Worm (Caenorhabditis elegans) whole organism, young adult: ENCODE measurements around the gene T20B3.14.

Source experiments
- B0019.2 ChIP-seq: fragments of 200-800 bp; sonication (Bioruptor generic); conservative IDR thresholded peaks from 2 replicates; pipeline ENCODE4 v1.3.6; 2022; ENCODE audit warnings: missing genetic modification reagents, missing genetic modification characterization, missing compliant biosample characterization
- B0336.3 ChIP-seq: fragments of 200-800 bp; sonication (Bioruptor generic); IDR thresholded peaks from 2 replicates; pipeline ENCODE4 v1.3.6; 2022; ENCODE audit warnings: missing genetic modification characterization, missing compliant biosample characterization
- C17E4.6 ChIP-seq: fragments of 200-800 bp; sonication (Bioruptor generic); IDR thresholded peaks from 2 replicates; pipeline ENCODE4 v1.3.6; 2022; ENCODE audit warnings: missing genetic modification reagents, missing genetic modification characterization, missing compliant biosample characterization
- D2030.7 ChIP-seq: fragments of 200-800 bp; sonication (Bioruptor generic); IDR thresholded peaks from 2 replicates; pipeline ENCODE4 v1.3.6; 2022; ENCODE audit warnings: missing genetic modification reagents, missing genetic modification characterization, missing compliant biosample characterization
- K11D2.4 ChIP-seq: fragments of 200-800 bp; sonication (Bioruptor generic); IDR thresholded peaks from 2 replicates; pipeline ENCODE4 v1.3.6; 2022; ENCODE audit warnings: missing genetic modification reagents, missing genetic modification characterization, missing compliant biosample characterization
- ama-1 ChIP-seq, 3 experiments: fragments of 150-350 bp in 1 of 3; sonication (generic microtip) in 2 of 3; optimal IDR thresholded peaks; 2 replicates each; lab custom pipeline; 2014 to 2018; ENCODE audit warnings: missing biosample characterization in 2 of 3, missing genetic modification characterization in 2 of 3, missing genetic modification reagents in 2 of 3
- aptf-2 ChIP-seq: fragments of 200-800 bp; sonication (Bioruptor generic); conservative IDR thresholded peaks from 2 replicates; pipeline ENCODE4 v1.3.6; 2022; ENCODE audit warnings: missing genetic modification reagents, missing genetic modification characterization, missing compliant biosample characterization
- aptf-3 ChIP-seq: fragments of 200-800 bp; sonication (Bioruptor generic); IDR thresholded peaks from 2 replicates; pipeline ENCODE4 v1.3.6; 2022; ENCODE audit warnings: missing genetic modification characterization, missing compliant biosample characterization
- attf-5 ChIP-seq: fragments of 200-800 bp; sonication (Bioruptor generic); optimal IDR thresholded peaks from 2 replicates; lab custom pipeline; 2018; ENCODE audit warnings: mild to moderate bottlenecking, missing genetic modification characterization, missing compliant biosample characterization
- bed-2 ChIP-seq: fragments of 200-800 bp; sonication (Bioruptor generic); IDR thresholded peaks from 2 replicates; pipeline ENCODE4 v1.3.6; 2022; ENCODE audit warnings: missing genetic modification reagents, missing genetic modification characterization, missing compliant biosample characterization
- cebp-1 ChIP-seq, 2 experiments: fragments of 200-800 bp in 1 of 2; sonication (Bioruptor generic) in 1 of 2; sonication (generic microtip) in 1 of 2; IDR thresholded peaks in 1 of 2; optimal IDR thresholded peaks in 1 of 2; 2 replicates each; pipeline versions ENCODE4 v1.3.6 to Lab custom; 2017 to 2022; ENCODE audit warnings: missing compliant biosample characterization in 2 of 2, missing genetic modification characterization in 2 of 2, mild to moderate bottlenecking in 1 of 2, missing genetic modification reagents in 1 of 2, moderate library complexity in 1 of 2
- ceh-79 ChIP-seq: sonication (generic microtip); optimal IDR thresholded peaks from 2 replicates; lab custom pipeline; 2017; ENCODE audit warnings: mild to moderate bottlenecking, missing genetic modification characterization, missing compliant biosample characterization
- dpff-1 ChIP-seq: sonication (generic microtip); optimal IDR thresholded peaks from 2 replicates; lab custom pipeline; 2017; ENCODE audit warnings: mild to moderate bottlenecking, missing genetic modification characterization, missing compliant biosample characterization
- egrh-3 ChIP-seq: fragments of 200-800 bp; sonication (Bioruptor generic); IDR thresholded peaks from 2 replicates; pipeline ENCODE4 v1.3.6; 2022; ENCODE audit warnings: missing genetic modification reagents, missing genetic modification characterization, missing compliant biosample characterization
- hlh-12 ChIP-seq: sonication (generic microtip); optimal IDR thresholded peaks from 2 replicates; lab custom pipeline; 2016; ENCODE audit warnings: missing genetic modification characterization, missing compliant biosample characterization
- lin-35 ChIP-seq, 3 experiments: fragments of 150-350 bp in 2 of 3; sonication (generic microtip) in 1 of 3; optimal IDR thresholded peaks; 2 replicates each; lab custom pipeline; 2014 to 2018; ENCODE audit warnings: missing biosample characterization in 3 of 3, missing genetic modification characterization in 3 of 3, missing genetic modification reagents in 3 of 3
- lsl-1 ChIP-seq: fragments of 200-800 bp; sonication (Bioruptor generic); optimal IDR thresholded peaks from 2 replicates; lab custom pipeline; 2018; ENCODE audit warnings: mild to moderate bottlenecking, missing genetic modification characterization, moderate library complexity, missing compliant biosample characterization
- lsy-27 ChIP-seq: sonication (generic microtip); optimal IDR thresholded peaks from 2 replicates; lab custom pipeline; 2017; ENCODE audit warnings: missing genetic modification characterization, mild to moderate bottlenecking, missing compliant biosample characterization, antibody characterized with exemption, missing genotype, borderline replicate concordance; ENCODE audit not compliant: insufficient read depth
- mcd-1 ChIP-seq: fragments of 200-800 bp; sonication (Bioruptor generic); IDR thresholded peaks from 2 replicates; pipeline ENCODE4 v1.3.6; 2022; ENCODE audit warnings: missing genetic modification reagents, missing genetic modification characterization, missing compliant biosample characterization
- mel-28 ChIP-seq: sonication (generic microtip); optimal IDR thresholded peaks from 2 replicates; lab custom pipeline; 2016; ENCODE audit warnings: borderline replicate concordance, mild to moderate bottlenecking, missing genetic modification characterization, missing compliant biosample characterization
- nfya-1 ChIP-seq: sonication (generic microtip); optimal IDR thresholded peaks from 2 replicates; lab custom pipeline; 2017; ENCODE audit warnings: antibody characterized with exemption, missing compliant biosample characterization, missing genetic modification characterization, borderline replicate concordance; ENCODE audit not compliant: insufficient read depth
- nhr-27 ChIP-seq: fragments of 200-800 bp; sonication (Bioruptor generic); optimal IDR thresholded peaks from 2 replicates; lab custom pipeline; 2018; ENCODE audit warnings: mild to moderate bottlenecking, missing genetic modification characterization, moderate library complexity, missing compliant biosample characterization
- pbrm-1 ChIP-seq: fragments of 200-800 bp; sonication (Bioruptor generic); IDR thresholded peaks from 2 replicates; pipeline ENCODE4 v1.3.6; 2022; ENCODE audit warnings: missing genetic modification reagents, missing genetic modification characterization, missing compliant biosample characterization
- rec-8 ChIP-seq, 2 experiments: sonication (generic microtip); optimal IDR thresholded peaks; 2 replicates each; lab custom pipeline; 2016; ENCODE audit warnings: mild to moderate bottlenecking in 2 of 2, missing genetic modification characterization in 2 of 2, missing genetic modification reagents in 2 of 2, missing genotype in 2 of 2, missing biosample characterization in 1 of 2, missing compliant biosample characterization in 1 of 2, moderate library complexity in 1 of 2
- repo-1 ChIP-seq: sonication (generic microtip); optimal IDR thresholded peaks from 2 replicates; lab custom pipeline; 2017; ENCODE audit warnings: mild to moderate bottlenecking, missing genetic modification characterization, missing compliant biosample characterization
- snpc-3.4 ChIP-seq: sonication (generic microtip); optimal IDR thresholded peaks from 2 replicates; lab custom pipeline; 2017; ENCODE audit warnings: missing genetic modification characterization, mild to moderate bottlenecking, missing compliant biosample characterization, antibody characterized with exemption, moderate library complexity, missing genotype, missing genetic modification reagents
- snpc-4 ChIP-seq, 5 experiments: fragments of 150-350 bp in 1 of 5; sonication (generic microtip) in 4 of 5; optimal IDR thresholded peaks; 2 replicates each; lab custom pipeline; 2014 to 2018; ENCODE audit warnings: missing genetic modification characterization in 5 of 5, missing biosample characterization in 3 of 5, antibody characterized with exemption in 2 of 5, mild to moderate bottlenecking in 2 of 5, missing compliant biosample characterization in 2 of 5, missing genotype in 2 of 5, moderate library complexity in 2 of 5, missing genetic modification reagents in 1 of 5
- tbp1 ChIP-seq: fragments of 200-800 bp; sonication (Bioruptor generic); optimal IDR thresholded peaks from 2 replicates; lab custom pipeline; 2018; ENCODE audit warnings: mild to moderate bottlenecking, missing genetic modification characterization, missing compliant biosample characterization
- unc-62 ChIP-seq: fragments of 150-350 bp; optimal IDR thresholded peaks from 2 replicates; lab custom pipeline; 2014; ENCODE audit warnings: missing biosample characterization, missing genetic modification reagents, missing genetic modification characterization
- xnd-1 ChIP-seq: sonication (generic microtip); optimal IDR thresholded peaks from 2 replicates; lab custom pipeline; 2016; ENCODE audit warnings: missing genotype, missing genetic modification reagents, missing genetic modification characterization, missing compliant biosample characterization
- zfh-2 ChIP-seq: fragments of 200-800 bp; sonication (Bioruptor generic); conservative IDR thresholded peaks from 2 replicates; pipeline ENCODE4 v1.3.6; 2022; ENCODE audit warnings: missing genetic modification reagents, missing genetic modification characterization, missing compliant biosample characterization
- zim-3 ChIP-seq: sonication (generic microtip); optimal IDR thresholded peaks from 2 replicates; lab custom pipeline; 2017; ENCODE audit warnings: mild to moderate bottlenecking, missing genetic modification characterization, moderate library complexity, missing compliant biosample characterization
- ztf-18 ChIP-seq: sonication (generic microtip); optimal IDR thresholded peaks from 2 replicates; lab custom pipeline; 2016; ENCODE audit warnings: missing genotype, mild to moderate bottlenecking, missing genetic modification characterization, missing compliant biosample characterization

Gene T20B3.14

ce11 chrV:16792717-16793116 lies 28.4 kb downstream of the T20B3.14 start (continued):
- TF ChIP-seq zfh-2 (GFP tag; lab: Robert Waterston, UW), result peak; percentile 67
- TF ChIP-seq bed-2 (GFP tag; lab: Robert Waterston, UW), result no peak

ce11 chrV:16788967-16789366 lies 32.2 kb downstream of the T20B3.14 start, which contains the start of gene immt-2:
Gene immt-2, plus strand, starts transcription at chrV:16789267.
- TF ChIP-seq C17E4.6 (GFP tag; lab: Robert Waterston, UW) (no peak), nhr-27 (tag; lab: Kevin White, UChicago) (no peak), snpc-4 (GFP tag; optimal IDR thresholded peaks at IDR 0.05; lab: Kevin White, UChicago) (no peak), snpc-4 (tag; optimal IDR thresholded peaks at IDR 0.05; lab: Kevin White, UChicago) (peak in 1 of 4 experiments; percentile 28), lsy-27 (no peak), nfya-1 (tag; lab: Kevin White, UChicago) (no peak), ama-1 (optimal IDR thresholded peaks at IDR 0.05; lab: Kevin White, UChicago) (no peak), ama-1 (GFP tag; optimal IDR thresholded peaks at IDR 0.05; lab: Kevin White, UChicago) (no peak), tbp1 (GFP tag; lab: Kevin White, UChicago) (no peak), ceh-79 (tag; lab: Kevin White, UChicago) (no peak), ztf-18 (tag; lab: Kevin White, UChicago) (peak; percentile 17), pbrm-1 (GFP tag; lab: Robert Waterston, UW) (no peak), lin-35 (GFP tag; optimal IDR thresholded peaks at IDR 0.05; lab: Kevin White, UChicago) (no peak), dpff-1 (tag; lab: Kevin White, UChicago) (no peak), snpc-3.4 (tag; lab: Kevin White, UChicago) (no peak), B0336.3 (no peak), aptf-3 (GFP tag; lab: Robert Waterston, UW) (no peak), B0019.2 (GFP tag; lab: Robert Waterston, UW) (no peak), zim-3 (tag; lab: Kevin White, UChicago) (no peak), xnd-1 (tag; lab: Kevin White, UChicago) (no peak), lsl-1 (GFP tag; lab: Kevin White, UChicago) (peak; percentile 85), aptf-2 (no peak)

ce11 chrV:16786012-16786411 lies 35.1 kb downstream of the T20B3.14 start:
- TF ChIP-seq mel-28 (no peak), cebp-1 (GFP tag; IDR thresholded peaks at IDR 0.05; lab: Robert Waterston, UW) (no peak), cebp-1 (tag; optimal IDR thresholded peaks at IDR 0.05; lab: Kevin White, UChicago) (no peak), hlh-12 (tag; lab: Kevin White, UChicago) (no peak), rec-8 (tag; optimal IDR thresholded peaks at IDR 0.05; lab: Kevin White, UChicago) (no peak), xnd-1 (tag; lab: Kevin White, UChicago) (no peak), mcd-1 (no peak), unc-62 (GFP tag; lab: Kevin White, UChicago) (no peak)

ce11 chrV:16784806-16785205 lies 36.3 kb downstream of the T20B3.14 start:
- TF ChIP-seq K11D2.4 (GFP tag; lab: Robert Waterston, UW), result 0 out of 2 replicates have a peak, but pooled peaks have one; percentile 22
- TF ChIP-seq egrh-3 (GFP tag; lab: Robert Waterston, UW), result peak; percentile 50; the same call in 1 of the 2 replicates
- TF ChIP-seq D2030.7 (GFP tag; lab: Robert Waterston, UW), result no peak
- peak; percentile 43 for TF ChIP-seq nfya-1 (tag; lab: Kevin White, UChicago)
- peak; percentile 80 for TF ChIP-seq zfh-2 (GFP tag; lab: Robert Waterston, UW)
- no peak for TF ChIP-seq attf-5 (GFP tag; lab: Kevin White, UChicago)
- TF ChIP-seq repo-1 (tag; lab: Kevin White, UChicago), result peak; percentile 16
